Worm (Caenorhabditis elegans): Measurements from ENCODE around the gene clec-208.

- TF ChIP-seq hmg-1.2 (GFP tag; IDR thresholded peaks at IDR 0.05) (peak; percentile 76; the same call in 1 of the 2 replicates), lin-54 (GFP tag; optimal IDR thresholded peaks at IDR 0.05) (peak; percentile 51), Y53G8AR.9 (GFP tag; conservative IDR thresholded peaks at IDR 0.05) (no peak)
Measured at ce11 chrV:2067985-2068499, 29.7 kb upstream of the clec-208 start, which contains the start of gene lbp-9.

Data from whole organism, young adult.